Fruit fly (Drosophila melanogaster): ENCODE measurements around the gene CG5653.

Gene CG5653

dm6 chr3L:8996173-8996767 is 30.1 kb upstream of the CG5653 start (continued):
- peak; percentile 75 for TF ChIP-seq CG12391 (tag; optimal IDR thresholded peaks at IDR 0.05)
- peak; percentile 49 for TF ChIP-seq PHDP (tag; optimal IDR thresholded peaks at IDR 0.05)
- TF ChIP-seq abd-A (tag; optimal IDR thresholded peaks at IDR 0.05) = no peak
- no peak for TF ChIP-seq usp (GFP tag; optimal IDR thresholded peaks at IDR 0.05)
- TF ChIP-seq CG13123 (GFP tag; optimal IDR thresholded peaks at IDR 0.05) = no peak
- TF ChIP-seq CG5953 (GFP tag; IDR thresholded peaks at IDR 0.05) = peak; percentile 27; the same call in 1 of the 2 replicates
- TF ChIP-seq sna (GFP tag; IDR thresholded peaks at IDR 0.05; ENCODE audit: partially characterized antibody) = no peak
- TF ChIP-seq CG30020 (tag; optimal IDR thresholded peaks at IDR 0.05) = no peak
- TF ChIP-seq Dp (GFP tag; optimal IDR thresholded peaks at IDR 0.05) = no peak
- peak; percentile 58 for TF ChIP-seq Abd-B (GFP tag; optimal IDR thresholded peaks at IDR 0.05)
- peak; percentile 63 for TF ChIP-seq Chrac-16 (GFP tag; optimal IDR thresholded peaks at IDR 0.05)
- TF ChIP-seq CG11695 (GFP tag; IDR thresholded peaks at IDR 0.05) = 0 out of 3 replicates have a peak, but pooled peaks have one; percentile 35
- no peak for TF ChIP-seq CG14965 (GFP tag; optimal IDR thresholded peaks at IDR 0.05; ENCODE audit: borderline replicate concordance)
- TF ChIP-seq ATbp (GFP tag; optimal IDR thresholded peaks at IDR 0.05) = peak; percentile 65
- TF ChIP-seq bowl (GFP tag; IDR thresholded peaks at IDR 0.05) = peak; percentile 45; the same call in 1 of the 2 replicates
- no peak for TF ChIP-seq tll (GFP tag; optimal IDR thresholded peaks at IDR 0.05)
- TF ChIP-seq dm (GFP tag; optimal IDR thresholded peaks at IDR 0.05) = peak; percentile 10
- peak; percentile 72 for TF ChIP-seq CG2120 (GFP tag; optimal IDR thresholded peaks at IDR 0.05)
- TF ChIP-seq Scr (GFP tag; IDR thresholded peaks at IDR 0.05; ENCODE audit: partially characterized antibody) = no peak
- TF ChIP-seq CG6683 (GFP tag; optimal IDR thresholded peaks at IDR 0.05) = no peak
- TF ChIP-seq chm (GFP tag; IDR thresholded peaks at IDR 0.05) = peak; percentile 68; the same call in 1 of the 2 replicates
- TF ChIP-seq CG17361 (GFP tag; IDR thresholded peaks at IDR 0.05) = peak; percentile 65
- no peak for TF ChIP-seq h (optimal IDR thresholded peaks at IDR 0.05)
- TF ChIP-seq H2.0 (GFP tag; IDR thresholded peaks at IDR 0.05) = peak; percentile 51; the same call in 1 of the 2 replicates
- TF ChIP-seq pan (optimal IDR thresholded peaks at IDR 0.05) = no peak
- peak in 1 of 2 experiments; percentile 78 for TF ChIP-seq pan (GFP tag; optimal IDR thresholded peaks at IDR 0.05 in 1 of 2, IDR thresholded peaks at IDR 0.05 in 1 of 2)
- peak; percentile 58 for TF ChIP-seq Hsf (GFP tag; optimal IDR thresholded peaks at IDR 0.05)
- peak; percentile 33 for TF ChIP-seq Max (GFP tag; optimal IDR thresholded peaks at IDR 0.05)
- peak; percentile 93 for TF ChIP-seq Med (GFP tag)
- no peak for TF ChIP-seq kay (GFP tag; optimal IDR thresholded peaks at IDR 0.05)
- TF ChIP-seq CG30403 (GFP tag; optimal IDR thresholded peaks at IDR 0.05) = peak; percentile 68
- TF ChIP-seq Deaf1 (tag; optimal IDR thresholded peaks at IDR 0.05) = no peak
- peak; percentile 63; the same call in 1 of the 2 replicates for TF ChIP-seq sob (GFP tag; IDR thresholded peaks at IDR 0.05)
- TF ChIP-seq ash1 (GFP tag; optimal IDR thresholded peaks at IDR 0.05) = no peak
- TF ChIP-seq CG17612 (GFP tag; IDR thresholded peaks at IDR 0.05) = peak; percentile 75
- TF ChIP-seq CkIIα-i1 (GFP tag; IDR thresholded peaks at IDR 0.05) = no peak
- no peak for TF ChIP-seq CG12299 (tag; optimal IDR thresholded peaks at IDR 0.05)
- TF ChIP-seq Sin3A (optimal IDR thresholded peaks at IDR 0.05) = no peak
- TF ChIP-seq CG14860 (GFP tag; IDR thresholded peaks at IDR 0.05; ENCODE audit: partially characterized antibody) = no peak
- TF ChIP-seq nau (GFP tag; optimal IDR thresholded peaks at IDR 0.05) = no peak
- no peak for TF ChIP-seq dmrt99B (tag; optimal IDR thresholded peaks at IDR 0.05)
- no peak for TF ChIP-seq CG10462 (GFP tag; optimal IDR thresholded peaks at IDR 0.05)
- no peak for TF ChIP-seq stwl (tag; optimal IDR thresholded peaks at IDR 0.05)
- no peak for TF ChIP-seq CG8478 (optimal IDR thresholded peaks at IDR 0.05)
- no peak for TF ChIP-seq pzg (GFP tag; optimal IDR thresholded peaks at IDR 0.05)
- TF ChIP-seq CG32532 (GFP tag; IDR thresholded peaks at IDR 0.05) = peak; percentile 73
- TF ChIP-seq Hand (GFP tag; optimal IDR thresholded peaks at IDR 0.05) = no peak
- TF ChIP-seq Nf-YC (tag; optimal IDR thresholded peaks at IDR 0.05) = no peak
- TF ChIP-seq wek (GFP tag; optimal IDR thresholded peaks at IDR 0.05) = no peak
- TF ChIP-seq CG13775 (GFP tag; optimal IDR thresholded peaks at IDR 0.05) = peak; percentile 3
- TF ChIP-seq CG15073 (GFP tag; optimal IDR thresholded peaks at IDR 0.05) = no peak
